Worm (Caenorhabditis elegans) whole organism, L3 larva: ENCODE data around the gene elt-4.

Source experiments
- ZK546.5 ChIP-seq: sonication (generic microtip); optimal IDR thresholded peaks from 2 replicates; lab custom pipeline; 2017; ENCODE audit warnings: missing biosample characterization, missing genetic modification characterization
- ama-1 ChIP-seq: fragments of 150-350 bp; optimal IDR thresholded peaks from 2 replicates; lab custom pipeline; 2018
- ceh-16 ChIP-seq: sonication (generic microtip); optimal IDR thresholded peaks from 2 replicates; lab custom pipeline; 2017; ENCODE audit warnings: missing biosample characterization, missing genetic modification characterization
- ceh-28 ChIP-seq: fragments of 150-350 bp; optimal IDR thresholded peaks from 2 replicates; lab custom pipeline; 2014; ENCODE audit warnings: missing biosample characterization, missing genetic modification reagents, missing genetic modification characterization
- ceh-82 ChIP-seq: fragments of 150-350 bp; optimal IDR thresholded peaks from 2 replicates; lab custom pipeline; 2014; ENCODE audit warnings: missing biosample characterization, missing genetic modification characterization
- ceh-9 ChIP-seq: sonication (generic microtip); optimal IDR thresholded peaks from 2 replicates; lab custom pipeline; 2018; ENCODE audit warnings: missing biosample characterization, missing genetic modification characterization
- egl-27 ChIP-seq: sonication (generic microtip); optimal IDR thresholded peaks from 4 replicates; lab custom pipeline; 2017; ENCODE audit warnings: missing biosample characterization, missing genetic modification reagents, missing genetic modification characterization
- egl-5 ChIP-seq: fragments of 150-350 bp; optimal IDR thresholded peaks from 2 replicates; lab custom pipeline; 2017; ENCODE audit warnings: missing biosample characterization, missing genetic modification reagents, missing genetic modification characterization, inconsistent platforms
- elt-1 ChIP-seq: fragments of 150-350 bp; optimal IDR thresholded peaks from 2 replicates; lab custom pipeline; 2014; ENCODE audit warnings: missing biosample characterization, missing genetic modification characterization
- elt-2 ChIP-seq: sonication (generic microtip); optimal IDR thresholded peaks from 2 replicates; lab custom pipeline; 2016; ENCODE audit warnings: missing genetic modification reagents, mild to moderate bottlenecking, missing genetic modification characterization, missing compliant biosample characterization
- eor-1 ChIP-seq, 2 experiments: fragments of 150-350 bp; optimal IDR thresholded peaks; 2 replicates each; lab custom pipeline; 2014 to 2018; ENCODE audit warnings: missing biosample characterization in 2 of 2, missing genetic modification characterization in 2 of 2
- fkh-10 ChIP-seq: sonication (generic microtip); optimal IDR thresholded peaks from 2 replicates; lab custom pipeline; 2017; ENCODE audit warnings: missing biosample characterization, missing genetic modification reagents, missing genetic modification characterization
- fkh-2 ChIP-seq: fragments of 150-350 bp; optimal IDR thresholded peaks from 2 replicates; lab custom pipeline; 2014; ENCODE audit warnings: missing biosample characterization, missing genetic modification reagents, missing genetic modification characterization
- fos-1 ChIP-seq: fragments of 150-350 bp; optimal IDR thresholded peaks from 2 replicates; lab custom pipeline; 2014; ENCODE audit warnings: missing biosample characterization, missing genetic modification characterization
- jun-1 ChIP-seq: fragments of 150-350 bp; optimal IDR thresholded peaks from 2 replicates; lab custom pipeline; 2014; ENCODE audit warnings: missing biosample characterization, missing genetic modification reagents, missing genetic modification characterization
- lin-15B ChIP-seq: fragments of 150-350 bp; optimal IDR thresholded peaks from 2 replicates; lab custom pipeline; 2014; ENCODE audit warnings: missing biosample characterization, missing genetic modification characterization
- lin-39 ChIP-seq: fragments of 150-350 bp; optimal IDR thresholded peaks from 2 replicates; lab custom pipeline; 2018; ENCODE audit warnings: missing biosample characterization, missing genetic modification reagents, missing genetic modification characterization
- mdl-1 ChIP-seq: fragments of 150-350 bp; optimal IDR thresholded peaks from 2 replicates; lab custom pipeline; 2014; ENCODE audit warnings: missing biosample characterization, missing genetic modification characterization
- mml-1 ChIP-seq: fragments of 150-350 bp; sonication (generic microtip); optimal IDR thresholded peaks from 3 replicates; lab custom pipeline; 2014; ENCODE audit warnings: missing biosample characterization, missing genetic modification characterization
- nhr-23 ChIP-seq: fragments of 150-350 bp; optimal IDR thresholded peaks from 2 replicates; lab custom pipeline; 2014; ENCODE audit warnings: missing biosample characterization, missing genetic modification reagents, missing genetic modification characterization
- nhr-237 ChIP-seq: fragments of 150-350 bp; optimal IDR thresholded peaks from 2 replicates; lab custom pipeline; 2014; ENCODE audit warnings: missing biosample characterization, missing genetic modification characterization
- nhr-28 ChIP-seq: fragments of 150-350 bp; optimal IDR thresholded peaks from 2 replicates; lab custom pipeline; 2014; ENCODE audit warnings: missing biosample characterization, missing genetic modification characterization
- nhr-43 ChIP-seq: sonication (generic microtip); optimal IDR thresholded peaks from 2 replicates; lab custom pipeline; 2016; ENCODE audit warnings: mild to moderate bottlenecking, missing genetic modification characterization, missing compliant biosample characterization; ENCODE audit not compliant: poor library complexity, severe bottlenecking
- nhr-76 ChIP-seq: fragments of 150-350 bp; sonication (generic microtip); optimal IDR thresholded peaks from 5 replicates; lab custom pipeline; 2014; ENCODE audit warnings: missing biosample characterization, missing genetic modification characterization
- nhr-77 ChIP-seq: fragments of 150-350 bp; optimal IDR thresholded peaks from 2 replicates; lab custom pipeline; 2014; ENCODE audit warnings: missing biosample characterization, missing genetic modification characterization
- pha-4 ChIP-seq: fragments of 150-350 bp; optimal IDR thresholded peaks from 2 replicates; lab custom pipeline; 2014; ENCODE audit warnings: missing biosample characterization, missing genetic modification reagents, missing genetic modification characterization
- pqm-1 ChIP-seq: fragments of 150-350 bp; optimal IDR thresholded peaks from 2 replicates; lab custom pipeline; 2017; ENCODE audit warnings: missing biosample characterization, missing genetic modification characterization, inconsistent platforms
- sea-2 ChIP-seq: fragments of 150-350 bp; sonication (generic microtip); optimal IDR thresholded peaks from 4 replicates; lab custom pipeline; 2014; ENCODE audit warnings: missing biosample characterization, missing genetic modification reagents, missing genetic modification characterization
- snpc-4 ChIP-seq: fragments of 150-350 bp; optimal IDR thresholded peaks from 2 replicates; lab custom pipeline; 2014; ENCODE audit warnings: missing biosample characterization, missing genetic modification characterization
- zag-1 ChIP-seq: fragments of 150-350 bp; optimal IDR thresholded peaks from 2 replicates; lab custom pipeline; 2014; ENCODE audit warnings: missing biosample characterization, missing genetic modification characterization
- ztf-11 ChIP-seq: fragments of 150-350 bp; optimal IDR thresholded peaks from 2 replicates; lab custom pipeline; 2014; ENCODE audit warnings: missing biosample characterization, missing genetic modification characterization
- ztf-4 ChIP-seq: fragments of 150-350 bp; optimal IDR thresholded peaks from 2 replicates; lab custom pipeline; 2014; ENCODE audit warnings: missing biosample characterization, missing genetic modification characterization

elt-4 gene

DNA sequence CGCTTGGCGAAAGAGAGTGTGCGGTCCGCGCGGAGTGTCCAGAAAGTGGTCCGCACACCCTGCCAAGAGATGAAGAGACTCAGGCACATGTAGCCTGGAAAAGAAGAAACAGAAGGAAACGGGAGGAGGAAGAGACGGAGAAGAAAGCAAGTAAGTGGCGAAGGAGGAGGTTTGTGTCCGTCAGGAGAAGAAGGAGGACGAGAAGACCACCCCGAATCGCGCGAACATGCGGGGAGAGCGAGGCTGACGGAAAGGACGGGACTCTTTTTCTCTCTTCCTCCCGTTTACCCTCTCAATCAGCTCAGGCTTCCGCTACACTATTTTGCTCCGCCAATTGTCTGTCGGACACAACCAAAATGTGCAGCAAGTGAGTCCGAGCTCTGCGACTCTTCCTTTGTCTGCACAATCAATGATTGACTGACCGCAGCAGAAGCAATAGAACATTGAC is 39.8 kb upstream of the elt-4 start (continued):
- TF ChIP-seq nhr-76, result no peak
- peak; percentile 63 for TF ChIP-seq ceh-28
- TF ChIP-seq, all 47 proteins: peak for 16

DNA sequence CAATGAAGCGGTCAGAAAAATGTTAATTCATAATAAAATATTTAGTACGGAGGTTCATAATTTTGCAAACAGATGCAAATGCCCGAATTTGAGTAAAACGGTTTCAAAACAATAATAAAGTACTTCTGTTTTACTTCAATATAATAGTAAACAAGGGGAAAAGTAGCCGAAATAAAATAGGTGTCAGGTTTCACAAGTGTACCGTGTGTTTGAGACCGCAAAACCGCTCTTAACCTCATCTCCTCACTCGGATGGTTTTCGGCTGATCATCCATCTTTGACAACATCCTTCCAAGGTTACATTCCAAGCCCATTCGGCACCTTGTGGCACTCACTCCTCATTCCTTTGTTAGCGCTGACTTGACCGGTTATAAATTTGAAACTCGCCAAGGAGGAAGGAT is 37.9 kb upstream of the elt-4 start:
- TF ChIP-seq nhr-76 (no peak), elt-1 (tag; lab: Kevin White, UChicago) (no peak), ceh-82 (tag; lab: Kevin White, UChicago) (no peak), ztf-4 (no peak), fkh-2 (tag; lab: Kevin White, UChicago) (no peak), fos-1 (tag; lab: Kevin White, UChicago) (no peak), zag-1 (tag; lab: Kevin White, UChicago) (no peak), eor-1 (tag; optimal IDR thresholded peaks at IDR 0.05; lab: Kevin White, UChicago) (no peak), ceh-9 (tag; lab: Kevin White, UChicago) (no peak), pqm-1 (tag; lab: Kevin White, UChicago) (no peak), ceh-28 (no peak), snpc-4 (no peak), nhr-28 (no peak), nhr-23 (tag; lab: Kevin White, UChicago) (no peak), fkh-10 (no peak), nhr-237 (tag; lab: Kevin White, UChicago) (no peak), mml-1 (no peak), ama-1 (lab: Kevin White, UChicago) (no peak)

DNA sequence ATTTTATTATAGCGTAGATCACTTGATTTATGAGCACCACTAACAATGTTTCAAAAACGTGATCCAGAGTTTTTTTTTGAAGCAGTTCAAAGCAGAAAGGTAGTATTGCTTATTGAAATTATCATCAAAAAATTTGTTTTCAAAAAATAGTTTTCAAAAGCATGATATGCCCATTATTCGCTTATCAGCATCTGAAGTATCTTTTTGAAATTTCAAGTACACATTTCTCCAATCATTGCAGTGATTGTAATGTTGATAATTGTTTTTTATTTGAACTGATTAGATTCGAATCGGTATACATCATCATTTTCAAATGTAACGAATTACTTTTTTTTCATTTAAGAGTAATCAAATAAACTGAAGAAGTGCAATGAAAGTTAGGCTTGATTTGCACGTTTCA is 34.5 kb upstream of the elt-4 start:
- no peak for TF ChIP-seq ama-1 (lab: Kevin White, UChicago)
- TF ChIP-seq pqm-1 (tag; lab: Kevin White, UChicago), result peak; percentile 33
- peak; percentile 58 for TF ChIP-seq elt-2
- TF ChIP-seq, all 47 proteins: peak for 2

DNA sequence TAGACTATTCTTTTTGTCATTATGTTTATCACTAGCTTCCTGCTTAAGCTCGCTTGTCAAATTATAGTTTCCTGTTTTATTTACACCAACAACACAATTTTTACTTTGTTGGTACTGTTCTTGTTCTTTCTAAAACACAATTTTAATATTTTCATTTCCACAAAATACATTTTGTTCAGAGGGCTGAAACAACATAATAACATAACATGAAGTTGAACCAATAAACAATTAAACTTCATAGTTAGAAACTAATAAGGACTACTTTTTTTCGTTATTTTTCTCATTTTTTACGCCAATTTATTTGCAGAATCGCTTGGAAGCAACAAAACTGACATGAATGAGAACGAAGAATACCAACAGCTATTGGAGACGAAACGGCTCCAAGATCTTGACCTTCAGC is 31.5 kb upstream of the elt-4 start, which contains the start of gene C39B10.3:
TSS of gene C39B10.3 (plus strand) at position 301 of the 400 bp plus-strand sequence.
- TF ChIP-seq egl-5 (tag; lab: Kevin White, UChicago), result no peak
- TF ChIP-seq mdl-1, result no peak
- no peak for TF ChIP-seq jun-1
- TF ChIP-seq nhr-43, result no peak
- TF ChIP-seq ztf-4, result no peak
- no peak for TF ChIP-seq nhr-28
- TF ChIP-seq ceh-28, result no peak
- TF ChIP-seq ceh-16, result no peak
- TF ChIP-seq egl-27 (tag; lab: Kevin White, UChicago), result no peak
- TF ChIP-seq lin-15B, result no peak
- no peak for TF ChIP-seq nhr-237 (tag; lab: Kevin White, UChicago)

DNA sequence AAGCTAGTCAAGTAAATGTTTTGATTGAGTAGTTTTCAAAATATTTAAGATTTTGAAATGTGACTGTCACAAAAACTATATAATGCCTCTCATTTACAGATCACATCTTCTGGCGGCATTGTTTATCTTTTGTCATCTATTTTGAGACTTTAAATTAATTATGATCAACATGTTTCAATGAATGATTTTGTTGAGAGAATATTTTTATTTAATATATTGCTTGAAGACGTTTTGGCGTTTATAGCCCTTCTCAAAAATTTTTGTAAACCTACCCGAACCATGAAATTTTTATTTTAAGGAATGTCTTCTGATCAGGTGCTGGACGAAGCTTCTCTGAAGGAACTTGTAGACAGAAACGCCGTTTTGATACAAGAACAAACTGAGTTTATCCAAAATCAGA is 30.6 kb upstream of the elt-4 start, which contains the start of gene C39B10.4:
TSS of gene C39B10.4 (plus strand) at position 301 of the 400 bp plus-strand sequence.
- TF ChIP-seq sea-2 (GFP tag; lab: Kevin White, UChicago) (no peak), pha-4 (tag; lab: Kevin White, UChicago) (no peak), nhr-43 (no peak), ZK546.5 (tag; lab: Kevin White, UChicago) (no peak), ceh-16 (no peak), ztf-11 (tag; lab: Kevin White, UChicago) (no peak), lin-39 (tag; lab: Kevin White, UChicago) (no peak), pqm-1 (tag; lab: Kevin White, UChicago) (no peak), mdl-1 (no peak)

DNA sequence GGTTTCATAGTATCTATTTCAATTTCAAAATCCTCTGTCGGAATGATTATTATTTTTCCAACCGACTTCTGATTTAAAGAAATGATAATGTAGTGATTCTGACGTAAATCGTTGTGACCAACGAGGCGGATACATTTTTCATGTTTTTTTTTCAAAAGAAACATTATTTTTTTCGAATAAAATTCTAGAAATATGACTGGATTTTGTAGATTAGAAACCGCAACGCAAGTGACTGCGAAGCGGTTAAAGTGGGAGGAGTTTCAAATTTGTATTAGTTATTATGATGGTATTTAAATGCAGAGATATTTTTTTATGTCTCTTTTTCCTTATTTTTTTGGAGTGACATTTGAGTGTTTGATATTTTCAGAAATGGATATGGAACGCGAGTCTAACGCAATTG is 28.3 kb upstream of the elt-4 start, which contains the start of gene C39B10.5:
TSS of gene C39B10.5 (plus strand) at position 362 of the 400 bp plus-strand sequence.
- TF ChIP-seq fkh-10, result no peak
- no peak for TF ChIP-seq fkh-2 (tag; lab: Kevin White, UChicago)
- TF ChIP-seq, all 47 proteins: peak for 0

DNA sequence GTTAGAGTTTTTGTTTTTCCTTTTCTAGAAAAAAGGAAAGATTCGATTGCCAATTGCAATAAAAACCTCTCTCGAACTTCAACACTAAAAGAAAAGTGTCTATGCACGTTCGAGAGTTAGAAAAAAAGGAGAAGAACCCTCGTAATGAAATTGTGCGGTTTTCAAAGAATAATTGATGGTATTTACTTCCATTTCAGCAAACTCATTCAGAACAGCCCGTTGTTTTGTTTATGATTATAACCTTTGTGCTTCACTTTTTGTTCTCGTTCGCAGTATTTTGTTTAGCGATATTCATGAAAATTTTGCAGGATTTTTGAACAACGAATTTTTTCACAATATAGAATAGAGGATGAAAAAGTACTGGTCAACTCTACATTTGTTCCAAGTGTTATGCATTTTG is 21.4 kb upstream of the elt-4 start, which contains the start of gene lgc-41:
TSS of gene lgc-41 (plus strand) at position 301 of the 400 bp plus-strand sequence.
- TF ChIP-seq nhr-77 (tag; lab: Kevin White, UChicago), result no peak
